Worm (Caenorhabditis elegans): ENCODE results near the gene T15H9.4.
A peak's percentile ranks its signal among the peaks of the same experiment; 100 is the strongest.

T15H9.4 gene

ce11 chrII:9619402-9619862, 7.8 kb downstream of the T15H9.4 start (continued):
- 0 out of 2 replicates have a peak, but pooled peaks have one; percentile 36 for TF ChIP-seq php-3 (GFP tag; IDR thresholded peaks at IDR 0.05)
- peak; percentile 45 to 48 for TF ChIP-seq lsy-2 (tag; optimal IDR thresholded peaks at IDR 0.05)
- TF ChIP-seq ztf-7 (tag; optimal IDR thresholded peaks at IDR 0.05), result no peak
- TF ChIP-seq spr-1 (tag; optimal IDR thresholded peaks at IDR 0.05), result peak; percentile 24
- TF ChIP-seq nhr-77 (tag; optimal IDR thresholded peaks at IDR 0.05), result peak; percentile 3
- TF ChIP-seq ZK546.5 (tag; optimal IDR thresholded peaks at IDR 0.05), result no peak
- no peak for TF ChIP-seq aly-2 (tag; optimal IDR thresholded peaks at IDR 0.05)
- TF ChIP-seq snpc-4 (tag; optimal IDR thresholded peaks at IDR 0.05), result no peak
- TF ChIP-seq lin-39 (tag; optimal IDR thresholded peaks at IDR 0.05), result no peak
- no peak for TF ChIP-seq cey-2 (tag; optimal IDR thresholded peaks at IDR 0.05; ENCODE audit: borderline replicate concordance, insufficient read depth)
- TF ChIP-seq T26A8.4 (GFP tag; IDR thresholded peaks at IDR 0.05), result peak; percentile 33
- no peak for TF ChIP-seq F44E2.7 (GFP tag; IDR thresholded peaks at IDR 0.05)
- no peak for TF ChIP-seq zfp-2 (tag; optimal IDR thresholded peaks at IDR 0.05)
- TF ChIP-seq jun-1 (tag; optimal IDR thresholded peaks at IDR 0.05), result no peak
- no peak for TF ChIP-seq duxl-1 (tag; optimal IDR thresholded peaks at IDR 0.05; ENCODE audit: poor library complexity)
- TF ChIP-seq rbr-2 (tag; optimal IDR thresholded peaks at IDR 0.05), result no peak
- 0 out of 2 replicates have a peak, but pooled peaks have one; percentile 7 for TF ChIP-seq egl-43 (GFP tag; IDR thresholded peaks at IDR 0.05)
- no peak for TF ChIP-seq nhr-76 (tag; optimal IDR thresholded peaks at IDR 0.05)
- no peak for TF ChIP-seq ceh-20 (GFP tag; IDR thresholded peaks at IDR 0.05)
- no peak for TF ChIP-seq mdt-29 (GFP tag; IDR thresholded peaks at IDR 0.05)
- TF ChIP-seq lin-29 (GFP tag; IDR thresholded peaks at IDR 0.05), result no peak
- TF ChIP-seq ceh-28 (tag; optimal IDR thresholded peaks at IDR 0.05), result peak; percentile 22
- TF ChIP-seq nhr-10 (tag; optimal IDR thresholded peaks at IDR 0.05), result no peak
- no peak for TF ChIP-seq D1046.2 (GFP tag; IDR thresholded peaks at IDR 0.05)
- no peak for TF ChIP-seq nhr-237 (tag; optimal IDR thresholded peaks at IDR 0.05)
- TF ChIP-seq dmd-6 (GFP tag; IDR thresholded peaks at IDR 0.05), result peak; percentile 76
- no peak for TF ChIP-seq F26F4.8 (GFP tag; conservative IDR thresholded peaks at IDR 0.05)
- peak; percentile 41 for TF ChIP-seq pqm-1 (tag; optimal IDR thresholded peaks at IDR 0.05)
- peak; percentile 37 for TF ChIP-seq dpl-1 (GFP tag; optimal IDR thresholded peaks at IDR 0.05)
- 0 out of 2 replicates have a peak, but pooled peaks have one; percentile 33 for TF ChIP-seq mxl-2 (GFP tag; conservative IDR thresholded peaks at IDR 0.05)
- no peak for TF ChIP-seq daf-8 (GFP tag; IDR thresholded peaks at IDR 0.05)
- no peak for TF ChIP-seq nhr-6 (tag; optimal IDR thresholded peaks at IDR 0.05)
- TF ChIP-seq Y48G9A.11 (GFP tag; IDR thresholded peaks at IDR 0.05), result no peak
- TF ChIP-seq Y105C5A.15 (GFP tag; IDR thresholded peaks at IDR 0.05), result no peak
- peak; percentile 76 for TF ChIP-seq aha-1 (tag)
- TF ChIP-seq Y75B8A.6 (GFP tag; IDR thresholded peaks at IDR 0.05), result no peak
- TF ChIP-seq dmd-9 (GFP tag; IDR thresholded peaks at IDR 0.05), result no peak
- no peak for TF ChIP-seq ctbp-1 (GFP tag; IDR thresholded peaks at IDR 0.05)
- no peak for TF ChIP-seq nhr-42 (GFP tag; IDR thresholded peaks at IDR 0.05)
- TF ChIP-seq dmd-8 (GFP tag; IDR thresholded peaks at IDR 0.05), result no peak
- peak; percentile 39 for TF ChIP-seq mes-2 (tag; optimal IDR thresholded peaks at IDR 0.05; ENCODE audit: poor library complexity, severe bottlenecking)
- TF ChIP-seq lir-3 (tag; optimal IDR thresholded peaks at IDR 0.05), result no peak
- no peak for TF ChIP-seq zfp-3 (GFP tag; conservative IDR thresholded peaks at IDR 0.05)
- no peak for TF ChIP-seq ceh-82 (tag; optimal IDR thresholded peaks at IDR 0.05)
- no peak for TF ChIP-seq lin-15B (tag; optimal IDR thresholded peaks at IDR 0.05)
- no peak for TF ChIP-seq attf-4 (tag; optimal IDR thresholded peaks at IDR 0.05)
- TF ChIP-seq daf-16 (GFP tag; optimal IDR thresholded peaks at IDR 0.05), result no peak
- peak; percentile 68 for TF ChIP-seq daf-16 (tag; optimal IDR thresholded peaks at IDR 0.05)
- TF ChIP-seq fkh-10 (GFP tag; optimal IDR thresholded peaks at IDR 0.05), result no peak
- TF ChIP-seq hif-1 (tag; optimal IDR thresholded peaks at IDR 0.05), result no peak
- TF ChIP-seq ceh-44 (GFP tag; IDR thresholded peaks at IDR 0.05), result no peak
- TF ChIP-seq hlh-30 (tag; optimal IDR thresholded peaks at IDR 0.05; ENCODE audit: insufficient read depth), result peak; percentile 79
- no peak for TF ChIP-seq unc-130 (GFP tag; optimal IDR thresholded peaks at IDR 0.05)

Measured in whole organism, L4 larva.